Fruit fly (Drosophila melanogaster) whole organism, adult: ENCODE data around the gene Ns1.

Experiments
- CG14711 ChIP-seq: fragments of 200-800 bp; sonication (Bioruptor generic); optimal IDR thresholded peaks from 2 replicates; lab custom pipeline; 2018; ENCODE audit warnings: missing biosample characterization, mild to moderate bottlenecking, missing genetic modification characterization, moderate library complexity
- CG1620 ChIP-seq: fragments of 200-800 bp; sonication (Bioruptor generic); optimal IDR thresholded peaks from 2 replicates; lab custom pipeline; 2016; ENCODE audit warnings: missing biosample characterization, missing genetic modification characterization
- CG5204 ChIP-seq: fragments of 200-800 bp; sonication (Bioruptor generic); optimal IDR thresholded peaks from 2 replicates; lab custom pipeline; 2016; ENCODE audit warnings: missing biosample characterization, missing genetic modification characterization
- CG7045 ChIP-seq: fragments of 200-800 bp; sonication (Bioruptor generic); optimal IDR thresholded peaks from 2 replicates; lab custom pipeline; 2017; ENCODE audit warnings: missing biosample characterization, mild to moderate bottlenecking, missing genetic modification characterization
- CG7101 ChIP-seq: fragments of 200-800 bp; sonication (Bioruptor generic); optimal IDR thresholded peaks from 2 replicates; lab custom pipeline; 2018; ENCODE audit warnings: missing biosample characterization, mild to moderate bottlenecking, missing genetic modification characterization, moderate library complexity
- Crg-1 ChIP-seq: fragments of 200-800 bp; sonication (Bioruptor generic); optimal IDR thresholded peaks from 2 replicates; lab custom pipeline; 2016; ENCODE audit warnings: missing biosample characterization, missing genetic modification characterization
- Hr96 ChIP-seq: fragments of 200-800 bp; sonication (Bioruptor generic); optimal IDR thresholded peaks from 2 replicates; lab custom pipeline; 2016; ENCODE audit warnings: missing biosample characterization, missing genetic modification characterization
- Mnt ChIP-seq: fragments of 200-800 bp; sonication (Bioruptor generic); optimal IDR thresholded peaks from 2 replicates; lab custom pipeline; 2016; ENCODE audit warnings: missing biosample characterization, mild to moderate bottlenecking, missing genetic modification characterization
- bab1 ChIP-seq: fragments of 200-800 bp; sonication (Bioruptor generic); optimal IDR thresholded peaks from 3 replicates; lab custom pipeline; 2019; ENCODE audit warnings: missing biosample characterization, mild to moderate bottlenecking, missing genetic modification characterization, moderate library complexity
- kay ChIP-seq: fragments of 200-800 bp; sonication (Bioruptor generic); peaks from one replicate; lab custom pipeline; 2016; ENCODE audit warnings: missing biosample characterization, missing genetic modification characterization, borderline replicate concordance
- ovo ChIP-seq: fragments of 200-800 bp; sonication (Bioruptor generic); optimal IDR thresholded peaks from 2 replicates; lab custom pipeline; 2016; ENCODE audit warnings: missing biosample characterization, missing genetic modification characterization

DNA sequence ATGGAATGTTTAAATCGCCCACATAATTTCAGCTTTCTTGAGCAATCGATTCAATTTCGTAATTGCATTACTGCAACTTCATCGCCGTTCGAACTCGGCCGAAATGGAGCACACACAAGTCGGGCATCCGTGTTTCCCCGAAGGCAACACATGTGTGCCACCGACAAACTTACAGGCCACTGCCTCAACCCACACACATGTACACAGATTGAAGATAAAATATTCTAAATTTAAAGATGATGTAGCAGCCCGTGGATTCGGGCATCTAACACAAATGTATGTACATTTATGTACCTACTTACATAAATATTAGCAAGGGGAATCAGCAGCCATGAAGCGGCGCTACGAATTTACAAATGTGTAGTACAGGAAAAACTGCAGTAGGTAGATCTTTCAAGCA is 6.4 kb downstream of the Ns1 start:
- TF ChIP-seq CG5204 (GFP tag; lab: Kevin White, UChicago) (no peak), CG7045 (no peak), bab1 (GFP tag; lab: Kevin White, UChicago) (no peak), CG14711 (tag; lab: Kevin White, UChicago) (no peak), kay (GFP tag; lab: Kevin White, UChicago) (peak; percentile 81), ovo (no peak), Hr96 (GFP tag; lab: Kevin White, UChicago) (no peak), Mnt (no peak), CG7101 (tag; lab: Kevin White, UChicago) (no peak), Crg-1 (GFP tag; lab: Kevin White, UChicago) (no peak), CG1620 (GFP tag; lab: Kevin White, UChicago) (no peak)
